Worm (Caenorhabditis elegans) whole organism, early embryonic: ENCODE data around the gene ptd-2.

ENCODE experiments used
- B0310.2 ChIP-seq: sonication (generic microtip); optimal IDR thresholded peaks from 2 replicates; lab custom pipeline; 2016; ENCODE audit warnings: mild to moderate bottlenecking, missing genetic modification characterization, missing compliant biosample characterization
- F13C5.2 ChIP-seq: sonication (generic microtip); optimal IDR thresholded peaks from 2 replicates; lab custom pipeline; 2017; ENCODE audit warnings: mild to moderate bottlenecking, missing genetic modification characterization, inconsistent platforms, missing compliant biosample characterization
- aly-1 ChIP-seq: sonication (generic microtip); optimal IDR thresholded peaks from 2 replicates; lab custom pipeline; 2016; ENCODE audit warnings: missing genetic modification characterization, missing compliant biosample characterization
- ama-1 ChIP-seq: fragments of 150-350 bp; optimal IDR thresholded peaks from 2 replicates; lab custom pipeline; 2014
- ceh-13 ChIP-seq: fragments of 200-800 bp; sonication (Bioruptor generic); optimal IDR thresholded peaks from 2 replicates; lab custom pipeline; 2018; ENCODE audit warnings: mild to moderate bottlenecking, missing genetic modification characterization, missing compliant biosample characterization
- ceh-36 ChIP-seq: sonication (generic microtip); optimal IDR thresholded peaks from 2 replicates; lab custom pipeline; 2016; ENCODE audit warnings: missing genetic modification characterization, inconsistent platforms, missing compliant biosample characterization
- ets-7 ChIP-seq: sonication (generic microtip); optimal IDR thresholded peaks from 2 replicates; lab custom pipeline; 2016; ENCODE audit warnings: missing genotype, missing genetic modification characterization, missing compliant biosample characterization
- flt-1 ChIP-seq: fragments of 200-800 bp; sonication (Bioruptor generic); IDR thresholded peaks from 2 replicates; pipeline ENCODE4 v1.3.6; 2022; ENCODE audit warnings: missing genetic modification characterization, missing compliant biosample characterization
- hmbx-1 ChIP-seq: sonication (generic microtip); optimal IDR thresholded peaks from 2 replicates; lab custom pipeline; 2016; ENCODE audit warnings: mild to moderate bottlenecking, missing genetic modification characterization, missing compliant biosample characterization
- hmg-4 ChIP-seq: fragments of 200-800 bp; sonication (Bioruptor generic); optimal IDR thresholded peaks from 2 replicates; lab custom pipeline; 2018; ENCODE audit warnings: mild to moderate bottlenecking, missing genetic modification characterization, missing compliant biosample characterization
- hnd-1 ChIP-seq: sonication (generic microtip); optimal IDR thresholded peaks from 2 replicates; lab custom pipeline; 2016; ENCODE audit warnings: missing genetic modification characterization, missing compliant biosample characterization
- pes-1 ChIP-seq: fragments of 200-800 bp; sonication (Bioruptor generic); IDR thresholded peaks from 2 replicates; pipeline ENCODE4 v1.3.6; 2022; ENCODE audit warnings: missing genetic modification reagents, missing genetic modification characterization, missing compliant biosample characterization
- scrt-1 ChIP-seq: fragments of 200-800 bp; sonication (Bioruptor generic); IDR thresholded peaks from 2 replicates; pipeline ENCODE4 v1.3.6; 2022; ENCODE audit warnings: missing genetic modification characterization, missing compliant biosample characterization
- sea-1 ChIP-seq: fragments of 200-800 bp; sonication (Bioruptor generic); conservative IDR thresholded peaks from 2 replicates; pipeline ENCODE4 v1.3.6; 2022; ENCODE audit warnings: missing genetic modification characterization, missing compliant biosample characterization
- tbx-11 ChIP-seq: fragments of 200-800 bp; sonication (Bioruptor generic); IDR thresholded peaks from 2 replicates; pipeline ENCODE4 v1.3.6; 2022; ENCODE audit warnings: missing genetic modification characterization, missing compliant biosample characterization
- tbx-37 ChIP-seq: fragments of 200-800 bp; sonication (Bioruptor generic); conservative IDR thresholded peaks from 2 replicates; pipeline ENCODE4 v1.3.6; 2022; ENCODE audit warnings: missing genetic modification reagents, missing genetic modification characterization, missing compliant biosample characterization
- tra-4 ChIP-seq: sonication (generic microtip); optimal IDR thresholded peaks from 2 replicates; lab custom pipeline; 2017; ENCODE audit warnings: missing genetic modification characterization, missing compliant biosample characterization

The ptd-2 gene

ce11 chrV:9254012-9254696 is 4.1 kb downstream of the ptd-2 start, which contains the start of gene F07C3.9:
Gene F07C3.9, minus strand, starts transcription at chrV:9254646.
- TF ChIP-seq ceh-36 (tag; lab: Kevin White, UChicago) (no peak), flt-1 (GFP tag; lab: Robert Waterston, UW) (no peak), hnd-1 (tag; lab: Kevin White, UChicago) (no peak)

- no peak for TF ChIP-seq tra-4 (tag; lab: Kevin White, UChicago)
- no peak for TF ChIP-seq ceh-36 (tag; lab: Kevin White, UChicago)
- no peak for TF ChIP-seq ama-1 (lab: Kevin White, UChicago)
- TF ChIP-seq ceh-13 (GFP tag; lab: Kevin White, UChicago) = no peak
- TF ChIP-seq pes-1 (GFP tag; lab: Robert Waterston, UW) = no peak
- no peak for TF ChIP-seq sea-1
- TF ChIP-seq hnd-1 (tag; lab: Kevin White, UChicago) = no peak
- no peak for TF ChIP-seq ets-7 (tag; lab: Kevin White, UChicago)
- TF ChIP-seq tbx-37 (GFP tag; lab: Robert Waterston, UW) = no peak
- TF ChIP-seq aly-1 (tag; lab: Kevin White, UChicago) = no peak
- TF ChIP-seq flt-1 (GFP tag; lab: Robert Waterston, UW) = no peak
- TF ChIP-seq B0310.2 (tag; lab: Kevin White, UChicago) = no peak
- no peak for TF ChIP-seq hmbx-1 (tag; lab: Kevin White, UChicago)
- TF ChIP-seq hmg-4 (GFP tag; lab: Kevin White, UChicago) = no peak
- TF ChIP-seq tbx-11 (GFP tag; lab: Robert Waterston, UW) = no peak
- no peak for TF ChIP-seq scrt-1 (GFP tag; lab: Robert Waterston, UW)
- TF ChIP-seq F13C5.2 (tag; lab: Kevin White, UChicago) = no peak
Observed at ce11 chrV:9255480-9255879, 5.4 kb downstream of the ptd-2 start.

- TF ChIP-seq ceh-36 (tag; lab: Kevin White, UChicago) (no peak), sea-1 (no peak), ama-1 (lab: Kevin White, UChicago) (no peak), flt-1 (GFP tag; lab: Robert Waterston, UW) (no peak), tbx-37 (GFP tag; lab: Robert Waterston, UW) (no peak), tra-4 (tag; lab: Kevin White, UChicago) (no peak), pes-1 (GFP tag; lab: Robert Waterston, UW) (no peak), hmg-4 (GFP tag; lab: Kevin White, UChicago) (no peak), ceh-13 (GFP tag; lab: Kevin White, UChicago) (no peak), aly-1 (tag; lab: Kevin White, UChicago) (no peak), B0310.2 (tag; lab: Kevin White, UChicago) (no peak), hnd-1 (tag; lab: Kevin White, UChicago) (no peak), tbx-11 (GFP tag; lab: Robert Waterston, UW) (no peak)
Observed at ce11 chrV:9257467-9257866, 7.4 kb downstream of the ptd-2 start, which contains the start of gene F07C3.16. Gene F07C3.16, minus strand, starts transcription at chrV:9257567.

ce11 chrV:9260411-9260810 is 10.4 kb downstream of the ptd-2 start:
- TF ChIP-seq ama-1 (lab: Kevin White, UChicago) = no peak
- no peak for TF ChIP-seq sea-1
- no peak for TF ChIP-seq hnd-1 (tag; lab: Kevin White, UChicago)
- TF ChIP-seq B0310.2 (tag; lab: Kevin White, UChicago) = no peak
- no peak for TF ChIP-seq F13C5.2 (tag; lab: Kevin White, UChicago)
- no peak for TF ChIP-seq ceh-36 (tag; lab: Kevin White, UChicago)
- no peak for TF ChIP-seq ceh-13 (GFP tag; lab: Kevin White, UChicago)
- TF ChIP-seq pes-1 (GFP tag; lab: Robert Waterston, UW) = no peak
- no peak for TF ChIP-seq flt-1 (GFP tag; lab: Robert Waterston, UW)
- no peak for TF ChIP-seq tbx-37 (GFP tag; lab: Robert Waterston, UW)
- TF ChIP-seq scrt-1 (GFP tag; lab: Robert Waterston, UW) = no peak

- TF ChIP-seq ama-1 (lab: Kevin White, UChicago) (no peak), F13C5.2 (tag; lab: Kevin White, UChicago) (no peak), tbx-37 (GFP tag; lab: Robert Waterston, UW) (no peak), tra-4 (tag; lab: Kevin White, UChicago) (no peak), ceh-36 (tag; lab: Kevin White, UChicago) (no peak), aly-1 (tag; lab: Kevin White, UChicago) (no peak), ceh-13 (GFP tag; lab: Kevin White, UChicago) (no peak), scrt-1 (GFP tag; lab: Robert Waterston, UW) (no peak), hnd-1 (tag; lab: Kevin White, UChicago) (no peak), pes-1 (GFP tag; lab: Robert Waterston, UW) (no peak), B0310.2 (tag; lab: Kevin White, UChicago) (no peak), tbx-11 (GFP tag; lab: Robert Waterston, UW) (no peak)
Observed at ce11 chrV:9261492-9261891, 11.5 kb downstream of the ptd-2 start, which contains the start of gene nhr-36. Gene nhr-36, minus strand, starts transcription at chrV:9261592.

ce11 chrV:9262708-9263107 is 12.7 kb downstream of the ptd-2 start:
- no peak for TF ChIP-seq hmg-4 (GFP tag; lab: Kevin White, UChicago)
- no peak for TF ChIP-seq ets-7 (tag; lab: Kevin White, UChicago)

- TF ChIP-seq B0310.2 (tag; lab: Kevin White, UChicago) (no peak), ets-7 (tag; lab: Kevin White, UChicago) (no peak), tra-4 (tag; lab: Kevin White, UChicago) (no peak), hnd-1 (tag; lab: Kevin White, UChicago) (no peak), ama-1 (lab: Kevin White, UChicago) (no peak), sea-1 (no peak), tbx-11 (GFP tag; lab: Robert Waterston, UW) (no peak), scrt-1 (GFP tag; lab: Robert Waterston, UW) (no peak), aly-1 (tag; lab: Kevin White, UChicago) (no peak), flt-1 (GFP tag; lab: Robert Waterston, UW) (no peak), pes-1 (GFP tag; lab: Robert Waterston, UW) (no peak), hmbx-1 (tag; lab: Kevin White, UChicago) (no peak), ceh-13 (GFP tag; lab: Kevin White, UChicago) (no peak), tbx-37 (GFP tag; lab: Robert Waterston, UW) (no peak), hmg-4 (GFP tag; lab: Kevin White, UChicago) (no peak)
Observed at ce11 chrV:9266399-9266798, 16.4 kb downstream of the ptd-2 start, which contains the start of gene slc-17.7. Gene slc-17.7, minus strand, starts transcription at chrV:9266499.
